Fruit fly (Drosophila melanogaster) whole organism, prepupa: Measurements from ENCODE around the gene Scgbeta.

ENCODE experiments used
- CG10631 ChIP-seq: fragments of 200-800 bp; sonication (Bioruptor generic); optimal IDR thresholded peaks from 2 replicates; lab custom pipeline; 2016; ENCODE audit warnings: missing biosample characterization, missing genetic modification characterization
- CG10669 ChIP-seq: fragments of 200-800 bp; sonication (Bioruptor generic); optimal IDR thresholded peaks from 3 replicates; lab custom pipeline; 2018; ENCODE audit warnings: missing biosample characterization, mild to moderate bottlenecking, missing genetic modification characterization, moderate library complexity
- CG11294 ChIP-seq: fragments of 200-800 bp; sonication (Bioruptor generic); IDR thresholded peaks from 2 replicates; pipeline ENCODE4 v1.3.6; 2022; ENCODE audit warnings: missing biosample characterization, missing genetic modification characterization
- CG11762 ChIP-seq: fragments of 200-800 bp; sonication (Bioruptor generic); optimal IDR thresholded peaks from 3 replicates; lab custom pipeline; 2016; ENCODE audit warnings: missing biosample characterization, missing genetic modification characterization; ENCODE audit not compliant: insufficient read depth
- CG11902 ChIP-seq: fragments of 200-800 bp; sonication (Bioruptor generic); optimal IDR thresholded peaks from 3 replicates; lab custom pipeline; 2016; ENCODE audit warnings: missing biosample characterization, missing genetic modification characterization
- CG15336 ChIP-seq: fragments of 200-800 bp; sonication (Bioruptor generic); IDR thresholded peaks from 2 replicates; pipeline ENCODE4 v1.3.6; 2022; ENCODE audit warnings: missing biosample characterization, missing genetic modification characterization
- CG1621 ChIP-seq: fragments of 200-800 bp; sonication (Bioruptor generic); optimal IDR thresholded peaks from 3 replicates; lab custom pipeline; 2018; ENCODE audit warnings: missing biosample characterization, mild to moderate bottlenecking, missing genetic modification characterization
- CG16779 ChIP-seq: fragments of 200-800 bp; sonication (Bioruptor generic); optimal IDR thresholded peaks from 3 replicates; lab custom pipeline; 2017; ENCODE audit warnings: missing biosample characterization, mild to moderate bottlenecking, missing genetic modification characterization
- CG3032 ChIP-seq: fragments of 200-800 bp; optimal IDR thresholded peaks from 2 replicates; lab custom pipeline; 2019; ENCODE audit warnings: missing biosample characterization, mild to moderate bottlenecking, missing genetic modification characterization, moderate library complexity
- CG31627 ChIP-seq: fragments of 200-800 bp; sonication (Bioruptor generic); optimal IDR thresholded peaks from 3 replicates; lab custom pipeline; 2016; ENCODE audit warnings: missing biosample characterization, missing genetic modification characterization
- CG32006 ChIP-seq: fragments of 200-800 bp; sonication (Bioruptor generic); optimal IDR thresholded peaks from 3 replicates; lab custom pipeline; 2017; ENCODE audit warnings: missing biosample characterization, mild to moderate bottlenecking, missing genetic modification characterization
- CG6808 ChIP-seq: fragments of 200-800 bp; sonication (Bioruptor generic); optimal IDR thresholded peaks from 3 replicates; lab custom pipeline; 2017; ENCODE audit warnings: missing biosample characterization, missing genetic modification characterization, mild to moderate bottlenecking, moderate library complexity, missing genetic modification reagents
- CG6854 ChIP-seq: fragments of 200-800 bp; sonication (Bioruptor generic); optimal IDR thresholded peaks from 2 replicates; lab custom pipeline; 2017; ENCODE audit warnings: missing biosample characterization, mild to moderate bottlenecking, missing genetic modification characterization
- CG7368 ChIP-seq: fragments of 200-800 bp; sonication (Bioruptor generic); optimal IDR thresholded peaks from 3 replicates; lab custom pipeline; 2016; ENCODE audit warnings: missing biosample characterization, missing genetic modification characterization
- CG8632 ChIP-seq: fragments of 200-800 bp; sonication (Bioruptor generic); optimal IDR thresholded peaks from 3 replicates; lab custom pipeline; 2016; ENCODE audit warnings: missing biosample characterization, missing genetic modification characterization
- Eip75B ChIP-seq: fragments of 200-800 bp; sonication (Bioruptor generic); optimal IDR thresholded peaks from 3 replicates; lab custom pipeline; 2016; ENCODE audit warnings: missing biosample characterization, missing genetic modification characterization
- Eip78C ChIP-seq: fragments of 200-800 bp; sonication (Bioruptor generic); peaks from one replicate; lab custom pipeline; 2016; ENCODE audit warnings: missing biosample characterization, missing genetic modification characterization
- Eip93F ChIP-seq: fragments of 200-800 bp; sonication (Bioruptor generic); optimal IDR thresholded peaks from 2 replicates; lab custom pipeline; 2016; ENCODE audit warnings: missing biosample characterization, mild to moderate bottlenecking, missing genetic modification characterization
- Ets96B ChIP-seq: fragments of 200-800 bp; optimal IDR thresholded peaks from 2 replicates; lab custom pipeline; 2019; ENCODE audit warnings: missing biosample characterization, mild to moderate bottlenecking, missing genetic modification characterization, moderate library complexity
- Gug ChIP-seq: fragments of 200-800 bp; sonication (Bioruptor generic); IDR thresholded peaks from 2 replicates; pipeline ENCODE4 v1.3.6; 2022; ENCODE audit warnings: missing biosample characterization, missing genetic modification characterization
- Hr39 ChIP-seq: fragments of 200-800 bp; sonication (Bioruptor generic); optimal IDR thresholded peaks from 2 replicates; lab custom pipeline; 2016; ENCODE audit warnings: missing biosample characterization, missing genetic modification characterization
- Lpt ChIP-seq: fragments of 200-800 bp; sonication (Bioruptor generic); optimal IDR thresholded peaks from 3 replicates; lab custom pipeline; 2016; ENCODE audit warnings: missing biosample characterization, missing genetic modification characterization
- Met ChIP-seq: fragments of 200-800 bp; sonication (Bioruptor generic); optimal IDR thresholded peaks from 3 replicates; lab custom pipeline; 2016; ENCODE audit warnings: missing biosample characterization, missing genetic modification characterization
- Smox ChIP-seq: fragments of 200-800 bp; sonication (Bioruptor generic); optimal IDR thresholded peaks from 3 replicates; lab custom pipeline; 2016; ENCODE audit warnings: missing biosample characterization, missing genetic modification characterization
- Sox102F ChIP-seq: fragments of 200-800 bp; sonication (Bioruptor generic); optimal IDR thresholded peaks from 2 replicates; lab custom pipeline; 2016; ENCODE audit warnings: missing biosample characterization, mild to moderate bottlenecking, missing genetic modification characterization
- Sox14 ChIP-seq: fragments of 200-800 bp; sonication (Bioruptor generic); optimal IDR thresholded peaks from 3 replicates; lab custom pipeline; 2016; ENCODE audit warnings: missing biosample characterization, missing genetic modification characterization
- Sox15 ChIP-seq: fragments of 200-800 bp; sonication (Bioruptor generic); optimal IDR thresholded peaks from 3 replicates; lab custom pipeline; 2016; ENCODE audit warnings: missing biosample characterization, missing genetic modification characterization
- achi ChIP-seq: fragments of 200-800 bp; sonication (Bioruptor generic); optimal IDR thresholded peaks from 3 replicates; lab custom pipeline; 2016; ENCODE audit warnings: missing biosample characterization, missing genetic modification characterization
- dac ChIP-seq: fragments of 200-800 bp; sonication (Bioruptor generic); optimal IDR thresholded peaks from 2 replicates; lab custom pipeline; 2017; ENCODE audit warnings: missing biosample characterization, mild to moderate bottlenecking, missing genetic modification characterization
- eg ChIP-seq: fragments of 200-800 bp; sonication (Bioruptor generic); IDR thresholded peaks from 3 replicates; pipeline ENCODE4 v1.3.6; 2022; ENCODE audit warnings: missing biosample characterization, missing genetic modification characterization
- fd59A ChIP-seq: fragments of 200-800 bp; sonication (Bioruptor generic); optimal IDR thresholded peaks from 2 replicates; lab custom pipeline; 2017; ENCODE audit warnings: missing biosample characterization, mild to moderate bottlenecking, missing genetic modification characterization, missing genetic modification reagents
- fd85E ChIP-seq: fragments of 200-800 bp; sonication (Bioruptor generic); optimal IDR thresholded peaks from 3 replicates; lab custom pipeline; 2016; ENCODE audit warnings: missing biosample characterization, missing genetic modification characterization
- fkh ChIP-seq: fragments of 200-800 bp; sonication (Bioruptor generic); optimal IDR thresholded peaks from 3 replicates; lab custom pipeline; 2017; ENCODE audit warnings: missing biosample characterization, mild to moderate bottlenecking, missing genetic modification characterization, moderate library complexity
- lz ChIP-seq: fragments of 200-800 bp; sonication (Bioruptor generic); optimal IDR thresholded peaks from 3 replicates; lab custom pipeline; 2016; ENCODE audit warnings: missing biosample characterization, missing genetic modification characterization
- pdm3 ChIP-seq: fragments of 200-800 bp; sonication (Bioruptor generic); optimal IDR thresholded peaks from 3 replicates; lab custom pipeline; 2016; ENCODE audit warnings: missing biosample characterization, missing genetic modification characterization
- spab ChIP-seq: fragments of 200-800 bp; sonication (Bioruptor generic); optimal IDR thresholded peaks from 2 replicates; lab custom pipeline; 2017; ENCODE audit warnings: missing biosample characterization, mild to moderate bottlenecking, missing genetic modification characterization, missing genetic modification reagents
- ss ChIP-seq, 2 experiments: fragments of 200-800 bp; sonication (Bioruptor generic); optimal IDR thresholded peaks; 2 replicates in 1 of 2; 3 replicates in 1 of 2; lab custom pipeline; 2017 to 2018; ENCODE audit warnings: mild to moderate bottlenecking in 2 of 2, missing biosample characterization in 2 of 2, missing genetic modification characterization in 2 of 2, moderate library complexity in 1 of 2
- svp ChIP-seq: fragments of 200-800 bp; sonication (Bioruptor generic); peaks from one replicate; lab custom pipeline; 2016; ENCODE audit warnings: missing biosample characterization, missing genetic modification characterization
- topi ChIP-seq: fragments of 200-800 bp; sonication (Bioruptor generic); optimal IDR thresholded peaks from 3 replicates; lab custom pipeline; 2016; ENCODE audit warnings: missing biosample characterization, missing genetic modification characterization

The Scgbeta gene

DNA sequence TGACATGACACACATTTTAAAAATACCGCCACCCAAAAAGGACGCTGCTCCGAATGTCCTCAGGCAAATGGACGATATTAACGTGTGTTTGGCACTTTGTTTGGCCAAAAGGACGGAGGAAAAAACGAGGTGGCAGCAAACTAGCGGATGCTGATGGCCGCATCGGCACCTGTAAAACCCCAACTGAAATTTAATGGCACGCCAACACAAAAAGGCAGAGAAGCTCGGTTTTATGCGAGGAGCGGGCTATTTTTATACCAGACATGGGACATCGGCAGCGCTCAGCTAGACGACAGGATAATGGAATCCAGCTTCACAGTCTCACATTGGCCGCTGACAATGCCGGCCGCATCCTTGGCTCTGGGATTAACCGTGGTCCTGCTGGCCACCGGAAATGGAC is 36.3 kb downstream of the Scgbeta start, which contains the start of gene Sol1:
TSS of gene Sol1 (plus strand) at position 301 of the 400 bp plus-strand sequence.
- TF ChIP-seq CG11294 (GFP tag; lab: Robert Waterston, UW) = no peak
- no peak for TF ChIP-seq Sox15 (GFP tag; lab: Kevin White, UChicago)
- TF ChIP-seq CG8632 (GFP tag; lab: Kevin White, UChicago) = no peak
- no peak for TF ChIP-seq CG1621 (tag; lab: Kevin White, UChicago)
- no peak for TF ChIP-seq eg (GFP tag; lab: Robert Waterston, UW)
- TF ChIP-seq dac = no peak

dm6 chr3R:12384274-12384673 is 38.0 kb downstream of the Scgbeta start:
- TF ChIP-seq achi (GFP tag; lab: Kevin White, UChicago) = no peak
- TF ChIP-seq Lpt (GFP tag; lab: Kevin White, UChicago) = peak; percentile 24
- TF ChIP-seq Eip93F (GFP tag; lab: Kevin White, UChicago) = no peak
- TF ChIP-seq Sox102F (GFP tag; lab: Kevin White, UChicago) = no peak
- TF ChIP-seq CG16779 (tag; lab: Kevin White, UChicago) = no peak
- no peak for TF ChIP-seq svp (GFP tag; lab: Kevin White, UChicago)
- no peak for TF ChIP-seq Eip75B (GFP tag; lab: Kevin White, UChicago)
- 0 out of 3 replicates have a peak, but pooled peaks have one; percentile 18 for TF ChIP-seq eg (GFP tag; lab: Robert Waterston, UW)
- TF ChIP-seq topi = no peak
- TF ChIP-seq dac = no peak

DNA sequence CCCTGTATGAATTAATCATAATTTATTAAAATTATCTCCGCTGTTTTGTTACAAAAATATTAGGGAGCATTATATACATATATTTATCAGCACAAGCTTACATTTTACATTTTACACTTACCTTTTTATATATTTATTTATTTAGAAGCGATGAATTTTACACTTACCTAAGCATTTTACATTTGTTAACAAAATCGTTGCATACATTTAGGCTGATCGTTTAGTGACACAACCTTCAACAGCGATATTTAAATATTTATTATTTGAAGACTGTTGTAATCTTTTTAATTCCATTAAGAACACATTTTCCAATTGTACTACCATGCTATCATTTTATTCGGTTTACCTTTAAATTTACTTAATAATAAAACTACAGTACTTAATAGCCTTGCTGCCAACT is 38.4 kb downstream of the Scgbeta start:
- TF ChIP-seq lz (GFP tag; lab: Kevin White, UChicago) (no peak), fkh (peak; percentile 73), Eip78C (GFP tag; lab: Kevin White, UChicago) (peak; percentile 71)
- TF ChIP-seq, all 60 proteins: peak for 2

- TF ChIP-seq CG32006 (GFP tag; lab: Kevin White, UChicago) = no peak
- no peak for TF ChIP-seq Sox14 (GFP tag; lab: Kevin White, UChicago)
- TF ChIP-seq pdm3 (GFP tag; lab: Kevin White, UChicago) = no peak
- no peak for TF ChIP-seq spab (GFP tag; lab: Kevin White, UChicago)
- TF ChIP-seq CG11902 (GFP tag; lab: Kevin White, UChicago) = no peak
- TF ChIP-seq fd85E (GFP tag; lab: Kevin White, UChicago) = no peak
- no peak for TF ChIP-seq CG10669 (GFP tag; lab: Kevin White, UChicago)
- no peak for TF ChIP-seq fkh
- TF ChIP-seq Ets96B = no peak
- no peak for TF ChIP-seq CG8632 (GFP tag; lab: Kevin White, UChicago)
- no peak for TF ChIP-seq fd59A (GFP tag; lab: Kevin White, UChicago)
- no peak for TF ChIP-seq Gug (GFP tag; lab: Robert Waterston, UW)
- TF ChIP-seq CG3032 (tag; lab: Kevin White, UChicago) = no peak
- no peak for TF ChIP-seq eg (GFP tag; lab: Robert Waterston, UW)
- no peak for TF ChIP-seq Smox (GFP tag; lab: Kevin White, UChicago)
- no peak for TF ChIP-seq CG15336 (GFP tag; lab: Robert Waterston, UW)
- no peak for TF ChIP-seq lz (GFP tag; lab: Kevin White, UChicago)
- no peak for TF ChIP-seq CG11762 (GFP tag; lab: Kevin White, UChicago)
- no peak for TF ChIP-seq Sox15 (GFP tag; lab: Kevin White, UChicago)
- no peak for TF ChIP-seq topi
These were observed 39.2 kb downstream of the Scgbeta start, which contains the start of gene GstD11 for dm6 chr3R:12383036-12383435. Gene GstD11, plus strand, starts transcription at chr3R:12383336.

- no peak for TF ChIP-seq CG3032 (tag; lab: Kevin White, UChicago)
- no peak for TF ChIP-seq CG11762 (GFP tag; lab: Kevin White, UChicago)
- no peak for TF ChIP-seq lz (GFP tag; lab: Kevin White, UChicago)
- no peak for TF ChIP-seq fd85E (GFP tag; lab: Kevin White, UChicago)
- no peak for TF ChIP-seq CG31627 (GFP tag; lab: Kevin White, UChicago)
- no peak for TF ChIP-seq CG7368 (GFP tag; lab: Kevin White, UChicago)
- TF ChIP-seq CG10631 = no peak
- TF ChIP-seq ss (GFP tag; optimal IDR thresholded peaks at IDR 0.05; lab: Kevin White, UChicago) = no peak
- TF ChIP-seq CG6854 (GFP tag; lab: Kevin White, UChicago) = no peak
- TF ChIP-seq Met (GFP tag; lab: Kevin White, UChicago) = no peak
- TF ChIP-seq CG6808 (GFP tag; lab: Kevin White, UChicago) = no peak
- TF ChIP-seq fd59A (GFP tag; lab: Kevin White, UChicago) = no peak
- TF ChIP-seq Gug (GFP tag; lab: Robert Waterston, UW) = no peak
- TF ChIP-seq Hr39 (GFP tag; lab: Kevin White, UChicago) = no peak
- no peak for TF ChIP-seq CG8632 (GFP tag; lab: Kevin White, UChicago)
These were observed 39.7 kb downstream of the Scgbeta start, which contains the start of gene CG10035 for dm6 chr3R:12382563-12382962. Gene CG10035, minus strand, starts transcription at chr3R:12382691.
